Fruit fly (Drosophila melanogaster) whole organism: ENCODE results near the gene pps.
"Not testable (repeated sequence)": the region's sequence is repeated elsewhere in the genome, so short reads cannot be mapped to it uniquely, and the experiment has no call there.

Experiments used
- CG8478 ChIP-seq: fragments of >200 bp; optimal IDR thresholded peaks from 2 replicates; lab custom pipeline; 2018; ENCODE audit warnings: inconsistent platforms
- Dll ChIP-seq: fragments of >200 bp; optimal IDR thresholded peaks from 2 replicates; lab custom pipeline; 2017
- EcR ChIP-seq, 2 experiments: fragments of >200 bp; optimal IDR thresholded peaks; 2 replicates each; lab custom pipeline; 2017; ENCODE audit warnings: missing biosample characterization in 2 of 2, missing genetic modification characterization in 2 of 2, missing genetic modification reagents in 2 of 2
- pan ChIP-seq: fragments of >200 bp; optimal IDR thresholded peaks from 2 replicates; lab custom pipeline; 2017
- psq ChIP-seq: fragments of >200 bp; optimal IDR thresholded peaks from 2 replicates; lab custom pipeline; 2017
- usp ChIP-seq: fragments of >200 bp; optimal IDR thresholded peaks from 2 replicates; lab custom pipeline; 2017; ENCODE audit warnings: missing biosample characterization, missing genetic modification characterization, mixed read lengths

Gene pps

dm6 chr3R:12451888-12452514 lies 38.4 kb downstream of the pps start, which contains the start of gene CG5509:
Gene CG5509, plus strand, starts transcription at chr3R:12452464.
- TF ChIP-seq psq (lab: Kevin White, UChicago) (no peak), CG8478 (lab: Kevin White, UChicago) (no peak), usp (GFP tag; lab: Kevin White, UChicago) (no peak), EcR (GFP tag; optimal IDR thresholded peaks at IDR 0.05; lab: Kevin White, UChicago) (no peak), pan (lab: Kevin White, UChicago) (no peak), Dll (lab: Kevin White, UChicago) (no peak)

dm6 chr3R:12454492-12454891 lies 40.9 kb downstream of the pps start:
- TF ChIP-seq psq (lab: Kevin White, UChicago) (no peak), CG8478 (lab: Kevin White, UChicago) (no peak), usp (GFP tag; lab: Kevin White, UChicago) (no peak), pan (lab: Kevin White, UChicago) (no peak), Dll (lab: Kevin White, UChicago) (no peak), EcR (GFP tag; optimal IDR thresholded peaks at IDR 0.05; lab: Kevin White, UChicago) (no peak)

- no peak for TF ChIP-seq Dll (lab: Kevin White, UChicago)
- TF ChIP-seq CG8478 (lab: Kevin White, UChicago): no peak
Measured at dm6 chr3R:12456370-12456940, 42.8 kb downstream of the pps start, which contains the start of gene trus. Gene trus, plus strand, starts transcription at chr3R:12456573.

DNA sequence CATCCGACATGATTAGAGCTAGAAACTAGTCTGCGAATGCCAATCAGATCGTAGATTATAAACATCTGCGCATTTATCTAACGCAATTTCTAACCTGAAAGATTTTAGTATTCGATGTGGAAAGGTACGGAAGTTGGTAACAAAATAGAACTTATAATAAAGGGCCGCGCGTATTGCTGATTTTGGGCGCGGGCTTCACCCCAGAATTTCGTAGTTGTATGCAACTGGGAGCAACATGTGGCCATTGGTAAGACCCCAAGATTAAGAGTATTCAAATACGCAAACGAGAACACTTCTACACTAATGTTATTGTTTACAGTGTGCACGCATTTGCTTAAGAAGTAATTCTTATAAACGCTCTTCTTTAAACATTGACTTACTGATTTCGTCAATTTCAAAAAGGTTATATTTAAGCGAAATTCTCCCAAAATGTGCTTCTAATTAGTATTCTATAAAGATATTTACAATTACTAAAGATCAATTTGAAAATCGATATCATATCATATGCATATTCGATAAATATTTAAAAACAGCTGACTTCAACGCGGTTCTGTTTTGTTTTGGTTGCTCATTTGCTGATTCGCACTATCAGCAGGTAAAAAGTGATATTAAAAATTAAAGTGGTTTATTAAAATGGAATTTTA lies 46.4 kb downstream of the pps start, which contains the start of the genes CG5961 and Polr3C:
TSS of gene CG5961 (minus strand) at position 416 of the 644 bp plus-strand sequence.
TSS of gene Polr3C (plus strand) at position 536 of the 644 bp plus-strand sequence.
- TF ChIP-seq Dll (lab: Kevin White, UChicago): no peak
- TF ChIP-seq pan (lab: Kevin White, UChicago): no peak

DNA sequence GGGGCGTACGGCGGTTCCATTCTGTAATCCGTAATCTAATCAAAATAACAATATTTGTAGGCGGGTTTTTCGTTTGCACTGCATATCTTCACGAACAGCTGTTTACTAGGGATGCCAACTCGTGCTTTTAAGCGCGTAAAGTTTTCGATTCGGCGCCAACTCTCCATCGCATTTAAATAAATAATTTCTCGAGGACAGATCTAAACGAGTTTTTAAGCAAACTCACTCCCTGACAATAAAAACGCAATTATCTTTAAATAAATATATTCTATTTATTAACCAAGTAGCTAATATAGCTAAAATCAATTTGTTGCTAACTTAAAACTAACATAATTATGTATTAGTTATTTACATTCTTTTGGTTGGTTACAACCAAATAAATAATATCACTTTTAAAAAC lies 51.6 kb downstream of the pps start, which contains the start of gene CG5608:
TSS of gene CG5608 (minus strand) at position 101 of the 400 bp plus-strand sequence.
- not testable (repeated sequence) for TF ChIP-seq pan (lab: Kevin White, UChicago); usp (GFP tag; lab: Kevin White, UChicago); Dll (lab: Kevin White, UChicago)

DNA sequence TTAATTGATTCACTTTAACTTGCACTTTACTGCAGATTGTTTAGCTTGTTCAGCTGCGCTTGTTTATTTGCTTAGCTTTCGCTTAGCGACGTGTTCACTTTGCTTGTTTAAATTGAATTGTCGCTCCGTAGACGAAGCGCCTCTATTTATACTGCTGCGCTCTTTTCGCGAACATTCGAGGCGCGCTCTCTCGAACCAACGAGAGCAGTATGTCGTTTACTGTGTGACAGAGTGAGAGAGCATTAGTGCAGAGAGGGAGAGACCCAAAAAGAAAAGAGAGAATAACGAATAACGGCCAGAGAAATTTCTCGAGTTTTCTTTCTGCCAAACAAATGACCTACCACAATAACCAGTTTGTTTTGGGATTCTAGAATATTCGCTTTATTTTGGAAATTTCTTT lies 54.0 kb downstream of the pps start, which contains the start of gene Hsp70Ba:
TSS of gene Hsp70Ba (minus strand) at position 102 of the 400 bp plus-strand sequence.
- not testable (repeated sequence) for TF ChIP-seq pan (lab: Kevin White, UChicago); usp (GFP tag; lab: Kevin White, UChicago); psq (lab: Kevin White, UChicago)
